Worm (Caenorhabditis elegans) whole organism, L1 larva: ENCODE results near the gene srh-194.

Experiments used
- Y116A8C.19 ChIP-seq: sonication (generic microtip); optimal IDR thresholded peaks from 2 replicates; lab custom pipeline; 2016; ENCODE audit warnings: missing compliant biosample characterization, missing genetic modification characterization, borderline replicate concordance
- alr-1 ChIP-seq: fragments of 200-800 bp; sonication (Bioruptor generic); optimal IDR thresholded peaks from 2 replicates; lab custom pipeline; 2018; ENCODE audit warnings: borderline replicate concordance, mild to moderate bottlenecking, missing genetic modification characterization, missing compliant biosample characterization
- aly-2 ChIP-seq: fragments of 150-350 bp; optimal IDR thresholded peaks from 2 replicates; lab custom pipeline; 2014; ENCODE audit warnings: missing biosample characterization, missing genetic modification characterization
- ceh-63 ChIP-seq: fragments of 200-800 bp; sonication (Bioruptor generic); optimal IDR thresholded peaks from 2 replicates; lab custom pipeline; 2018; ENCODE audit warnings: mild to moderate bottlenecking, missing genetic modification characterization, missing compliant biosample characterization
- ceh-8 ChIP-seq: fragments of 200-800 bp; sonication (Bioruptor generic); optimal IDR thresholded peaks from 2 replicates; lab custom pipeline; 2018; ENCODE audit warnings: mild to moderate bottlenecking, missing genetic modification characterization, moderate library complexity, missing compliant biosample characterization
- dpl-1 ChIP-seq, 3 experiments: fragments of 150-350 bp in 2 of 3; sonication (generic microtip) in 1 of 3; optimal IDR thresholded peaks; 2 replicates each; lab custom pipeline; 2014 to 2017; ENCODE audit warnings: missing biosample characterization in 3 of 3, missing genetic modification characterization in 3 of 3, missing genetic modification reagents in 3 of 3
- efl-1 ChIP-seq, 4 experiments: fragments of 150-350 bp; optimal IDR thresholded peaks in 3 of 4; peaks in 1 of 4; 1 replicate in 1 of 4; 2 replicates in 3 of 4; lab custom pipeline; 2014; ENCODE audit warnings: missing biosample characterization in 2 of 4, missing genetic modification characterization in 2 of 4, missing genetic modification reagents in 2 of 4
- elt-3 ChIP-seq, 6 experiments: fragments of 150-350 bp in 1 of 6; sonication (generic microtip); optimal IDR thresholded peaks; 2 replicates each; lab custom pipeline; 2017 to 2018; ENCODE audit warnings: missing biosample characterization in 6 of 6, missing genetic modification characterization in 6 of 6, inconsistent platforms in 1 of 6
- ets-5 ChIP-seq: fragments of 200-800 bp; sonication (Bioruptor generic); IDR thresholded peaks from 2 replicates; pipeline ENCODE4 v1.3.6; 2022; ENCODE audit warnings: missing genetic modification characterization, missing compliant biosample characterization
- fkh-10 ChIP-seq: sonication (generic microtip); optimal IDR thresholded peaks from 2 replicates; lab custom pipeline; 2017; ENCODE audit warnings: missing biosample characterization, missing genetic modification reagents, missing genetic modification characterization
- fos-1 ChIP-seq: fragments of 150-350 bp; optimal IDR thresholded peaks from 2 replicates; lab custom pipeline; 2014; ENCODE audit warnings: missing biosample characterization, missing genetic modification characterization
- hlh-17 ChIP-seq: fragments of 200-800 bp; sonication (Bioruptor generic); optimal IDR thresholded peaks from 2 replicates; lab custom pipeline; 2018; ENCODE audit warnings: missing genetic modification characterization, mild to moderate bottlenecking, missing compliant biosample characterization, moderate library complexity, borderline replicate concordance
- jun-1 ChIP-seq: fragments of 150-350 bp; optimal IDR thresholded peaks from 2 replicates; lab custom pipeline; 2014; ENCODE audit warnings: missing biosample characterization, missing genetic modification reagents, missing genetic modification characterization
- lin-35 ChIP-seq, 2 experiments: fragments of 150-350 bp; optimal IDR thresholded peaks; 2 replicates each; lab custom pipeline; 2014; ENCODE audit warnings: missing biosample characterization in 2 of 2, missing genetic modification characterization in 2 of 2, missing genetic modification reagents in 2 of 2
- lin-39 ChIP-seq: fragments of 150-350 bp; optimal IDR thresholded peaks from 2 replicates; lab custom pipeline; 2014; ENCODE audit warnings: missing biosample characterization, missing genetic modification reagents, missing genetic modification characterization
- lsy-2 ChIP-seq, 2 experiments: fragments of 150-350 bp; optimal IDR thresholded peaks; 2 replicates each; lab custom pipeline; 2014; ENCODE audit warnings: missing biosample characterization in 2 of 2, missing genetic modification characterization in 2 of 2
- nhr-47 ChIP-seq: sonication (generic microtip); optimal IDR thresholded peaks from 2 replicates; lab custom pipeline; 2016; ENCODE audit warnings: mild to moderate bottlenecking, missing genetic modification characterization, moderate library complexity, missing compliant biosample characterization
- tbx-2 ChIP-seq: sonication (generic microtip); optimal IDR thresholded peaks from 2 replicates; lab custom pipeline; 2016; ENCODE audit warnings: missing genetic modification characterization, missing compliant biosample characterization
- tlp-1 ChIP-seq: fragments of 150-350 bp; optimal IDR thresholded peaks from 2 replicates; lab custom pipeline; 2014; ENCODE audit warnings: missing biosample characterization, missing genetic modification characterization
- xbp-1 ChIP-seq: sonication (generic microtip); optimal IDR thresholded peaks from 2 replicates; lab custom pipeline; 2016; ENCODE audit warnings: missing genetic modification characterization, missing compliant biosample characterization
- ztf-4 ChIP-seq: fragments of 150-350 bp; optimal IDR thresholded peaks from 2 replicates; lab custom pipeline; 2014; ENCODE audit warnings: missing biosample characterization, missing genetic modification characterization

The srh-194 gene

DNA sequence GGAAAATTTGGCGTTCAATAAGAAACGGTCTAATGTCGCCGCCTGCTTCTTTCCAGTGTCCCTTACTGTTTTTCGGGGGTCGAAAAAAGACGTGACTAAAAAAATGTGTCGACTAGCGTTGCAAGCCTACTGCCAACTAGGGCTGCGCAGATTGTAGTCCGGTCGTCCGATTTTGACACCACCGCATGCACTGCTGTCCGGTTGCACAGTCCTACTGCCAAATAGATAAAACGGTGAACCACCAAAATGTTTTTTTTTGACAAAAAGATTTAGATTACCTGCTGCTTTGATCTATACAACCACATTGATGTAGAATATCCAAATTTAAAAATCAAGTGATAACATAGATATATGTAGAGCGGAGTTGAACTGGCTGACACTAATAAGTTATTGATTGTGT lies 45.0 kb downstream of the srh-194 start:
- no peak for TF ChIP-seq efl-1 (optimal IDR thresholded peaks at IDR 0.05; lab: Kevin White, UChicago)
- TF ChIP-seq efl-1 (GFP tag; optimal IDR thresholded peaks at IDR 0.05 in 1 of 2; lab: Kevin White, UChicago): peak in 1 of 2 experiments; percentile 13
- no peak for TF ChIP-seq tbx-2 (tag; lab: Kevin White, UChicago)
- no peak for TF ChIP-seq ztf-4 (tag; lab: Kevin White, UChicago)
- TF ChIP-seq nhr-47 (tag; lab: Kevin White, UChicago): no peak

DNA sequence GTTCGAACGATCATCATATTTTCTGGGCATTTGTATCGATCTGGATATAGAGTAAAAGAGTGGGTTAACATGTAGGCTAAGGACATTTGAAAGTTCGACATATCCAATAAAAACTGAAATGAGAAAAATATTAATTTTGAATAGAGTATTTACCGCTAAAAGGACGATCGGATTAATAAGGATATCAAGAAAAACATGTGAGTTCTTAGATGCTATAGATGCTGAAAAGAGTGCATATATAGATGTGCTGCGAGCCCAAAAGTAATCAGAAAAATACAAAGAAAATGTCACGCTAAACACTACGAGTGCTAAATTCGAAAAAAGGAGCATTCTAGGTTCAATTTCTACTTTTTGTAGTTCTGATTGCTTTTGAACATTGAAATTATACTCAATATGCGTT lies 50.9 kb downstream of the srh-194 start, which contains the start of gene srt-12:
srt-12 (minus strand) TSS at position 101 of the 400 bp plus-strand sequence.
- TF ChIP-seq alr-1 (no peak), tlp-1 (tag; lab: Kevin White, UChicago) (no peak), hlh-17 (GFP tag; lab: Kevin White, UChicago) (no peak), elt-3 (tag; optimal IDR thresholded peaks at IDR 0.05; lab: Kevin White, UChicago) (no peak), dpl-1 (GFP tag; optimal IDR thresholded peaks at IDR 0.05; lab: Kevin White, UChicago) (no peak), jun-1 (no peak), lin-35 (GFP tag; optimal IDR thresholded peaks at IDR 0.05; lab: Kevin White, UChicago) (no peak), ceh-8 (GFP tag; lab: Kevin White, UChicago) (no peak), fkh-10 (GFP tag; lab: Kevin White, UChicago) (no peak), Y116A8C.19 (tag; lab: Kevin White, UChicago) (no peak), ets-5 (GFP tag; lab: Robert Waterston, UW) (no peak), lin-39 (no peak), xbp-1 (tag; lab: Kevin White, UChicago) (no peak), aly-2 (tag; lab: Kevin White, UChicago) (no peak), ceh-63 (GFP tag; lab: Kevin White, UChicago) (no peak), lsy-2 (tag; optimal IDR thresholded peaks at IDR 0.05; lab: Kevin White, UChicago) (no peak), fos-1 (no peak)
- TF ChIP-seq, all 84 proteins: peak for 0
